Fruit fly (Drosophila melanogaster) whole organism, wandering third instar larva: ENCODE measurements around the gene NK7.1.

Experiments
- Abd-B ChIP-seq: fragments of >200 bp; optimal IDR thresholded peaks from 2 replicates; lab custom pipeline; 2017; ENCODE audit warnings: missing biosample characterization, missing genetic modification characterization
- CG32264 ChIP-seq: fragments of 200-800 bp; sonication (Bioruptor generic); optimal IDR thresholded peaks from 2 replicates; lab custom pipeline; 2016; ENCODE audit warnings: missing biosample characterization, missing genetic modification characterization
- CG9705 ChIP-seq: fragments of 200-800 bp; sonication (Bioruptor generic); optimal IDR thresholded peaks from 2 replicates; lab custom pipeline; 2018; ENCODE audit warnings: missing biosample characterization, mild to moderate bottlenecking, missing genetic modification characterization
- CrebA ChIP-seq: fragments of 200-800 bp; sonication (Bioruptor generic); optimal IDR thresholded peaks from 2 replicates; lab custom pipeline; 2016; ENCODE audit warnings: missing biosample characterization, mild to moderate bottlenecking, missing genetic modification characterization, borderline replicate concordance
- Dfd ChIP-seq: fragments of >200 bp; optimal IDR thresholded peaks from 2 replicates; lab custom pipeline; 2017; ENCODE audit warnings: missing biosample characterization, missing genetic modification characterization
- Dif ChIP-seq: fragments of 200-275, 200-300 bp; sonication (Bioruptor generic); optimal IDR thresholded peaks from 2 replicates; lab custom pipeline; 2018; ENCODE audit warnings: missing biosample characterization, missing genetic modification characterization; ENCODE audit not compliant: partially characterized antibody
- GATAd ChIP-seq: sonication (Bioruptor generic); optimal IDR thresholded peaks from 2 replicates; lab custom pipeline; 2016; ENCODE audit warnings: missing biosample characterization, missing genetic modification characterization
- HLH106 ChIP-seq: fragments of 200-800 bp; optimal IDR thresholded peaks from 3 replicates; lab custom pipeline; 2019; ENCODE audit warnings: missing biosample characterization, mild to moderate bottlenecking, missing genetic modification characterization, moderate library complexity
- Hnf4 ChIP-seq: fragments of 200-800 bp; sonication (Bioruptor generic); optimal IDR thresholded peaks from 2 replicates; lab custom pipeline; 2016; ENCODE audit warnings: missing biosample characterization, mild to moderate bottlenecking, missing genetic modification characterization
- Hr78 ChIP-seq: fragments of >200 bp; optimal IDR thresholded peaks from 2 replicates; lab custom pipeline; 2017; ENCODE audit warnings: missing biosample characterization, missing genetic modification characterization
- Hr83 ChIP-seq: fragments of 200-300 bp; sonication (Bioruptor generic); optimal IDR thresholded peaks from 2 replicates; lab custom pipeline; 2016; ENCODE audit warnings: missing biosample characterization, mild to moderate bottlenecking, missing genetic modification characterization, moderate library complexity; ENCODE audit not compliant: poor library complexity, severe bottlenecking
- Jra ChIP-seq: sonication (Bioruptor generic); optimal IDR thresholded peaks from 2 replicates; lab custom pipeline; 2016; ENCODE audit warnings: missing biosample characterization, missing genetic modification characterization
- Mio ChIP-seq: sonication (Bioruptor generic); optimal IDR thresholded peaks from 2 replicates; lab custom pipeline; 2016; ENCODE audit warnings: missing biosample characterization, missing genetic modification characterization
- Myc ChIP-seq: fragments of >200 bp; optimal IDR thresholded peaks from 2 replicates; lab custom pipeline; 2017
- N ChIP-seq: fragments of >200 bp; optimal IDR thresholded peaks from 2 replicates; lab custom pipeline; 2018; ENCODE audit warnings: missing biosample characterization, missing external identifiers, missing genetic modification characterization
- OdsH ChIP-seq: fragments of 200-800 bp; sonication (Bioruptor generic); optimal IDR thresholded peaks from 2 replicates; lab custom pipeline; 2016; ENCODE audit warnings: missing biosample characterization, mild to moderate bottlenecking, missing genetic modification characterization
- Rel ChIP-seq, 2 experiments: fragments of 200-800 bp; sonication (Bioruptor generic) in 1 of 2; optimal IDR thresholded peaks; 2 replicates in 1 of 2; 3 replicates in 1 of 2; lab custom pipeline; 2016 to 2019; ENCODE audit warnings: mild to moderate bottlenecking in 2 of 2, missing biosample characterization in 2 of 2, missing genetic modification characterization in 2 of 2, moderate library complexity in 1 of 2
- Sp1 ChIP-seq: fragments of 200-800 bp; sonication (Bioruptor generic); optimal IDR thresholded peaks from 3 replicates; lab custom pipeline; 2019; ENCODE audit warnings: missing biosample characterization, mild to moderate bottlenecking, missing genetic modification characterization, moderate library complexity
- Vsx2 ChIP-seq: fragments of 200-300, 225-300 bp; sonication (Bioruptor generic); optimal IDR thresholded peaks from 2 replicates; lab custom pipeline; 2018; ENCODE audit warnings: missing biosample characterization, missing genetic modification characterization; ENCODE audit not compliant: partially characterized antibody
- br ChIP-seq: fragments of 200-800 bp; sonication (Bioruptor generic); optimal IDR thresholded peaks from 2 replicates; lab custom pipeline; 2016; ENCODE audit warnings: missing biosample characterization, missing genetic modification characterization
- brk ChIP-seq: fragments of 200-800 bp; sonication (Bioruptor generic); optimal IDR thresholded peaks from 2 replicates; lab custom pipeline; 2016; ENCODE audit warnings: missing biosample characterization, mild to moderate bottlenecking, missing genetic modification characterization
- dl ChIP-seq, 2 experiments: fragments of 175-275, 200-275 bp in 1 of 2; fragments of 200-275 bp in 1 of 2; sonication (Bioruptor generic); optimal IDR thresholded peaks; lab custom pipeline; 2018; ENCODE audit warnings: mild to moderate bottlenecking in 2 of 2, missing biosample characterization in 2 of 2, missing genetic modification characterization in 2 of 2, moderate library complexity in 2 of 2; ENCODE audit not compliant: partially characterized antibody in 2 of 2, insufficient read depth in 1 of 2
- dmrt93B ChIP-seq: fragments of 200-800 bp; sonication (Bioruptor generic); optimal IDR thresholded peaks from 2 replicates; lab custom pipeline; 2018; ENCODE audit warnings: missing biosample characterization, mild to moderate bottlenecking, missing genetic modification characterization
- dsf ChIP-seq: sonication (Bioruptor generic); optimal IDR thresholded peaks from 2 replicates; lab custom pipeline; 2016; ENCODE audit warnings: missing biosample characterization, missing genetic modification characterization, borderline replicate concordance
- ey ChIP-seq: fragments of 200-800 bp; sonication (Bioruptor generic); optimal IDR thresholded peaks from 2 replicates; lab custom pipeline; 2016; ENCODE audit warnings: missing biosample characterization, missing genetic modification characterization
- foxo ChIP-seq, 2 experiments: fragments of 200-800 bp; sonication (Bioruptor generic); optimal IDR thresholded peaks; 2 replicates in 1 of 2; 3 replicates in 1 of 2; lab custom pipeline; 2016 to 2017; ENCODE audit warnings: missing biosample characterization in 2 of 2, missing genetic modification characterization in 2 of 2
- fru ChIP-seq: fragments of 200-800 bp; sonication (Bioruptor generic); optimal IDR thresholded peaks from 3 replicates; lab custom pipeline; 2016; ENCODE audit warnings: missing biosample characterization, mild to moderate bottlenecking, missing genetic modification characterization
- h ChIP-seq: fragments of 200-800 bp; sonication (Bioruptor generic); optimal IDR thresholded peaks from 3 replicates; lab custom pipeline; 2016; ENCODE audit warnings: missing biosample characterization, mild to moderate bottlenecking, missing genetic modification characterization
- jim ChIP-seq: fragments of 175-275, 200-325 bp; sonication (Bioruptor generic); optimal IDR thresholded peaks from 2 replicates; lab custom pipeline; 2016; ENCODE audit warnings: missing biosample characterization, mild to moderate bottlenecking, missing genetic modification characterization
- lola ChIP-seq: fragments of >200 bp; optimal IDR thresholded peaks from 2 replicates; lab custom pipeline; 2017; ENCODE audit warnings: missing biosample characterization, missing genetic modification characterization
- pan ChIP-seq: fragments of >200 bp; optimal IDR thresholded peaks from 2 replicates; lab custom pipeline; 2017
- psq ChIP-seq: fragments of 200-800 bp; sonication (Bioruptor generic); optimal IDR thresholded peaks from 3 replicates; lab custom pipeline; 2017; ENCODE audit warnings: missing biosample characterization, mild to moderate bottlenecking, missing genetic modification characterization, moderate library complexity
- rgr ChIP-seq: fragments of 200-800 bp; sonication (Bioruptor generic); optimal IDR thresholded peaks from 3 replicates; lab custom pipeline; 2016; ENCODE audit warnings: missing biosample characterization, mild to moderate bottlenecking, missing genetic modification characterization
- sage ChIP-seq: fragments of 200-800 bp; sonication (Bioruptor generic); optimal IDR thresholded peaks from 2 replicates; lab custom pipeline; 2016; ENCODE audit warnings: missing biosample characterization, mild to moderate bottlenecking, missing genetic modification characterization
- sv ChIP-seq: fragments of 200-800 bp; sonication (Bioruptor generic); optimal IDR thresholded peaks from 3 replicates; lab custom pipeline; 2016; ENCODE audit warnings: missing biosample characterization, missing genetic modification characterization
- tai ChIP-seq: sonication (Bioruptor generic); optimal IDR thresholded peaks from 2 replicates; lab custom pipeline; 2016; ENCODE audit warnings: missing biosample characterization, missing genetic modification characterization
- usp ChIP-seq: fragments of >200 bp; optimal IDR thresholded peaks from 2 replicates; lab custom pipeline; 2017; ENCODE audit warnings: missing biosample characterization, missing genetic modification characterization
- woc ChIP-seq: sonication (Bioruptor generic); optimal IDR thresholded peaks from 2 replicates; lab custom pipeline; 2016; ENCODE audit warnings: missing biosample characterization, mild to moderate bottlenecking, missing genetic modification characterization

The NK7.1 gene

dm6 chr3R:14363172-14363571 is 9.6 kb downstream of the NK7.1 start:
- TF ChIP-seq Sp1 (GFP tag; lab: Kevin White, UChicago) (peak; percentile 4), Dfd (GFP tag; lab: Kevin White, UChicago) (peak; percentile 72), Dif (GFP tag; lab: Kevin White, UChicago) (peak; percentile 48), CG32264 (GFP tag; lab: Kevin White, UChicago) (no peak), Hr83 (GFP tag; lab: Kevin White, UChicago) (peak; percentile 51), OdsH (peak; percentile 1), Rel (GFP tag; optimal IDR thresholded peaks at IDR 0.05; lab: Kevin White, UChicago) (peak; percentile 73), Rel (tag; optimal IDR thresholded peaks at IDR 0.05; lab: Kevin White, UChicago) (peak; percentile 10), br (GFP tag; lab: Kevin White, UChicago) (peak; percentile 49), dl (GFP tag; optimal IDR thresholded peaks at IDR 0.05; lab: Kevin White, UChicago; ENCODE audit: insufficient read depth in 1 of 2, partially characterized antibody in 2 of 2) (peak in 1 of 2 experiments; percentile 58), psq (peak; percentile 46), h (GFP tag; lab: Kevin White, UChicago) (peak; percentile 87), Jra (GFP tag; lab: Kevin White, UChicago) (no peak), Mio (GFP tag; lab: Kevin White, UChicago) (no peak), Vsx2 (GFP tag; lab: Kevin White, UChicago) (peak; percentile 20), jim (GFP tag; lab: Kevin White, UChicago) (no peak), rgr (GFP tag; lab: Kevin White, UChicago) (no peak)

- TF ChIP-seq Dif (GFP tag; lab: Kevin White, UChicago): no peak
- no peak for TF ChIP-seq dsf (GFP tag; lab: Kevin White, UChicago)
- peak; percentile 5 for TF ChIP-seq Rel (GFP tag; optimal IDR thresholded peaks at IDR 0.05; lab: Kevin White, UChicago)
- TF ChIP-seq Rel (tag; optimal IDR thresholded peaks at IDR 0.05; lab: Kevin White, UChicago): peak; percentile 76
- peak; percentile 18 for TF ChIP-seq HLH106 (tag; lab: Kevin White, UChicago)
- TF ChIP-seq ey: peak; percentile 34
- no peak for TF ChIP-seq brk
- no peak for TF ChIP-seq sv (GFP tag; lab: Kevin White, UChicago)
- no peak for TF ChIP-seq jim (GFP tag; lab: Kevin White, UChicago)
- TF ChIP-seq dmrt93B (GFP tag; lab: Kevin White, UChicago): no peak
- TF ChIP-seq pan: no peak
- TF ChIP-seq OdsH: peak; percentile 22
- no peak for TF ChIP-seq Abd-B (GFP tag; lab: Kevin White, UChicago)
- no peak for TF ChIP-seq Hr78
- TF ChIP-seq rgr (GFP tag; lab: Kevin White, UChicago): peak; percentile 77
- TF ChIP-seq usp (GFP tag; lab: Kevin White, UChicago): no peak
- TF ChIP-seq sage (GFP tag; lab: Kevin White, UChicago): no peak
- peak; percentile 20 for TF ChIP-seq CrebA (GFP tag; lab: Kevin White, UChicago)
- TF ChIP-seq GATAd (GFP tag; lab: Kevin White, UChicago): no peak
- TF ChIP-seq tai (GFP tag; lab: Kevin White, UChicago): no peak
- peak; percentile 41 for TF ChIP-seq Hr83 (GFP tag; lab: Kevin White, UChicago)
- TF ChIP-seq N: no peak
- TF ChIP-seq CG9705: no peak
- no peak for TF ChIP-seq dl (GFP tag; optimal IDR thresholded peaks at IDR 0.05; lab: Kevin White, UChicago; ENCODE audit: insufficient read depth in 1 of 2, partially characterized antibody in 2 of 2)
- peak; percentile 57 for TF ChIP-seq br (GFP tag; lab: Kevin White, UChicago)
- peak; percentile 28 for TF ChIP-seq woc (GFP tag; lab: Kevin White, UChicago)
- no peak for TF ChIP-seq Dfd (GFP tag; lab: Kevin White, UChicago)
- TF ChIP-seq Hnf4 (GFP tag; lab: Kevin White, UChicago): peak; percentile 31
- TF ChIP-seq psq: peak; percentile 52
- TF ChIP-seq CG32264 (GFP tag; lab: Kevin White, UChicago): peak; percentile 11
- peak; percentile 5 for TF ChIP-seq Sp1 (GFP tag; lab: Kevin White, UChicago)
- peak; percentile 78 for TF ChIP-seq h (GFP tag; lab: Kevin White, UChicago)
- peak; percentile 44 to 61 for TF ChIP-seq foxo (GFP tag; optimal IDR thresholded peaks at IDR 0.05; lab: Kevin White, UChicago)
- TF ChIP-seq Mio (GFP tag; lab: Kevin White, UChicago): peak; percentile 24
- TF ChIP-seq Myc (lab: Kevin White, UChicago): no peak
- peak; percentile 84 for TF ChIP-seq Vsx2 (GFP tag; lab: Kevin White, UChicago)
- TF ChIP-seq Jra (GFP tag; lab: Kevin White, UChicago): peak; percentile 69
- peak; percentile 47 for TF ChIP-seq fru
- no peak for TF ChIP-seq lola
Measured at dm6 chr3R:14361741-14362232, 11.0 kb downstream of the NK7.1 start, which contains the start of gene Dnaaf5. Gene Dnaaf5, minus strand, starts transcription at chr3R:14361786.
